Worm (Caenorhabditis elegans) whole organism, L4/young adult: Measurements from ENCODE around the gene C01G6.9.

Experiments used
- W03F9.2 ChIP-seq: fragments of 150-350 bp; optimal IDR thresholded peaks from 2 replicates; lab custom pipeline; 2014; ENCODE audit warnings: missing biosample characterization, missing genetic modification characterization
- him-1 ChIP-seq: sonication (generic microtip); optimal IDR thresholded peaks from 2 replicates; lab custom pipeline; 2016; ENCODE audit warnings: missing genotype, missing genetic modification reagents, missing genetic modification characterization, missing compliant biosample characterization

DNA sequence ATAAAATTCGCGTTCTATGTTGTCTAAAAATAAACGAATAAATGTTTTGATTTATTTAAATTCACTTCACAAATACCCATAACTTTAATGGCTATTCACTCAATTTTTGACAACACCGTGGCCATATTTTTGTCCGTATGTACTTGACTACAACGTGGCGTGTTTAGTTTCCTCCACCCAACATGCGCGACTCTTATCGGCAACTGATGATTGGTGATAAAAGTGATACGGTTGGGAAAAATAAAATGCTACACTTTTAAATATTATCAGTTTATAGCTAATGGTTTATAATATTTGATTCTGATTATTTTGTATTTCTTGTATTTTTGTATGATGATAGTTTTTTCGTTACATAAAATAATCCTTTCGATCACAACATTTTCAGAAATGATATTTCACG, 4.0 kb downstream of the C01G6.9 start, which contains the start of gene acs-7:
- no peak for TF ChIP-seq W03F9.2 (tag; lab: Kevin White, UChicago)
- TF ChIP-seq him-1 (tag; lab: Kevin White, UChicago) = no peak
